Worm (Caenorhabditis elegans) whole organism, L3 larva: ENCODE results near the gene osm-9.

ENCODE experiments used
- R02D3.7 ChIP-seq: fragments of 150-350 bp; optimal IDR thresholded peaks from 2 replicates; lab custom pipeline; 2014; ENCODE audit warnings: missing biosample characterization, missing genetic modification characterization
- ZK546.5 ChIP-seq: sonication (generic microtip); optimal IDR thresholded peaks from 2 replicates; lab custom pipeline; 2017; ENCODE audit warnings: missing biosample characterization, missing genetic modification characterization
- aly-2 ChIP-seq: fragments of 150-350 bp; optimal IDR thresholded peaks from 2 replicates; lab custom pipeline; 2014; ENCODE audit warnings: missing biosample characterization, missing genetic modification characterization
- ama-1 ChIP-seq: fragments of 150-350 bp; optimal IDR thresholded peaks from 2 replicates; lab custom pipeline; 2018
- ceh-16 ChIP-seq: sonication (generic microtip); optimal IDR thresholded peaks from 2 replicates; lab custom pipeline; 2017; ENCODE audit warnings: missing biosample characterization, missing genetic modification characterization
- ceh-28 ChIP-seq: fragments of 150-350 bp; optimal IDR thresholded peaks from 2 replicates; lab custom pipeline; 2014; ENCODE audit warnings: missing biosample characterization, missing genetic modification reagents, missing genetic modification characterization
- ceh-82 ChIP-seq: fragments of 150-350 bp; optimal IDR thresholded peaks from 2 replicates; lab custom pipeline; 2014; ENCODE audit warnings: missing biosample characterization, missing genetic modification characterization
- ceh-9 ChIP-seq: sonication (generic microtip); optimal IDR thresholded peaks from 2 replicates; lab custom pipeline; 2018; ENCODE audit warnings: missing biosample characterization, missing genetic modification characterization
- daf-12 ChIP-seq: fragments of 150-350 bp; optimal IDR thresholded peaks from 2 replicates; lab custom pipeline; 2014; ENCODE audit warnings: missing biosample characterization, missing genetic modification reagents, missing genetic modification characterization
- egl-27 ChIP-seq: sonication (generic microtip); optimal IDR thresholded peaks from 4 replicates; lab custom pipeline; 2017; ENCODE audit warnings: missing biosample characterization, missing genetic modification reagents, missing genetic modification characterization
- egl-5 ChIP-seq: fragments of 150-350 bp; optimal IDR thresholded peaks from 2 replicates; lab custom pipeline; 2017; ENCODE audit warnings: missing biosample characterization, missing genetic modification reagents, missing genetic modification characterization, inconsistent platforms
- elt-1 ChIP-seq: fragments of 150-350 bp; optimal IDR thresholded peaks from 2 replicates; lab custom pipeline; 2014; ENCODE audit warnings: missing biosample characterization, missing genetic modification characterization
- elt-2 ChIP-seq: sonication (generic microtip); optimal IDR thresholded peaks from 2 replicates; lab custom pipeline; 2016; ENCODE audit warnings: missing genetic modification reagents, mild to moderate bottlenecking, missing genetic modification characterization, missing compliant biosample characterization
- elt-3 ChIP-seq, 3 experiments: fragments of 150-350 bp in 1 of 3; sonication (generic microtip) in 2 of 3; optimal IDR thresholded peaks; 2 replicates in 2 of 3; 4 replicates in 1 of 3; lab custom pipeline; 2014 to 2017; ENCODE audit warnings: missing biosample characterization in 3 of 3, missing genetic modification characterization in 3 of 3
- eor-1 ChIP-seq, 2 experiments: fragments of 150-350 bp; optimal IDR thresholded peaks; 2 replicates each; lab custom pipeline; 2014 to 2018; ENCODE audit warnings: missing biosample characterization in 2 of 2, missing genetic modification characterization in 2 of 2
- fkh-10 ChIP-seq: sonication (generic microtip); optimal IDR thresholded peaks from 2 replicates; lab custom pipeline; 2017; ENCODE audit warnings: missing biosample characterization, missing genetic modification reagents, missing genetic modification characterization
- fkh-2 ChIP-seq: fragments of 150-350 bp; optimal IDR thresholded peaks from 2 replicates; lab custom pipeline; 2014; ENCODE audit warnings: missing biosample characterization, missing genetic modification reagents, missing genetic modification characterization
- fos-1 ChIP-seq: fragments of 150-350 bp; optimal IDR thresholded peaks from 2 replicates; lab custom pipeline; 2014; ENCODE audit warnings: missing biosample characterization, missing genetic modification characterization
- hmg-11 ChIP-seq: sonication (generic microtip); optimal IDR thresholded peaks from 2 replicates; lab custom pipeline; 2016; ENCODE audit warnings: missing genetic modification characterization, missing compliant biosample characterization
- jun-1 ChIP-seq: fragments of 150-350 bp; optimal IDR thresholded peaks from 2 replicates; lab custom pipeline; 2014; ENCODE audit warnings: missing biosample characterization, missing genetic modification reagents, missing genetic modification characterization
- lin-15B ChIP-seq: fragments of 150-350 bp; optimal IDR thresholded peaks from 2 replicates; lab custom pipeline; 2014; ENCODE audit warnings: missing biosample characterization, missing genetic modification characterization
- lin-39 ChIP-seq: fragments of 150-350 bp; optimal IDR thresholded peaks from 2 replicates; lab custom pipeline; 2018; ENCODE audit warnings: missing biosample characterization, missing genetic modification reagents, missing genetic modification characterization
- lsy-12 ChIP-seq: sonication (generic microtip); optimal IDR thresholded peaks from 2 replicates; lab custom pipeline; 2016; ENCODE audit warnings: mild to moderate bottlenecking, missing genetic modification characterization, missing compliant biosample characterization
- mdl-1 ChIP-seq: fragments of 150-350 bp; optimal IDR thresholded peaks from 2 replicates; lab custom pipeline; 2014; ENCODE audit warnings: missing biosample characterization, missing genetic modification characterization
- mml-1 ChIP-seq: fragments of 150-350 bp; sonication (generic microtip); optimal IDR thresholded peaks from 3 replicates; lab custom pipeline; 2014; ENCODE audit warnings: missing biosample characterization, missing genetic modification characterization
- nfya-1 ChIP-seq: sonication (generic microtip); optimal IDR thresholded peaks from 2 replicates; lab custom pipeline; 2017; ENCODE audit warnings: missing genetic modification characterization, mild to moderate bottlenecking, missing compliant biosample characterization, antibody characterized with exemption, moderate library complexity; ENCODE audit not compliant: insufficient read depth
- nhr-11 ChIP-seq: fragments of 150-350 bp; optimal IDR thresholded peaks from 2 replicates; lab custom pipeline; 2014; ENCODE audit warnings: missing biosample characterization, missing genetic modification characterization
- nhr-12 ChIP-seq: fragments of 150-350 bp; optimal IDR thresholded peaks from 2 replicates; lab custom pipeline; 2014; ENCODE audit warnings: missing biosample characterization, missing genetic modification characterization
- nhr-23 ChIP-seq: fragments of 150-350 bp; optimal IDR thresholded peaks from 2 replicates; lab custom pipeline; 2014; ENCODE audit warnings: missing biosample characterization, missing genetic modification reagents, missing genetic modification characterization
- nhr-237 ChIP-seq: fragments of 150-350 bp; optimal IDR thresholded peaks from 2 replicates; lab custom pipeline; 2014; ENCODE audit warnings: missing biosample characterization, missing genetic modification characterization
- nhr-25 ChIP-seq: sonication (generic microtip); optimal IDR thresholded peaks from 2 replicates; lab custom pipeline; 2017; ENCODE audit warnings: missing biosample characterization, missing genetic modification characterization
- nhr-28 ChIP-seq: fragments of 150-350 bp; optimal IDR thresholded peaks from 2 replicates; lab custom pipeline; 2014; ENCODE audit warnings: missing biosample characterization, missing genetic modification characterization
- nhr-43 ChIP-seq: sonication (generic microtip); optimal IDR thresholded peaks from 2 replicates; lab custom pipeline; 2016; ENCODE audit warnings: mild to moderate bottlenecking, missing genetic modification characterization, missing compliant biosample characterization; ENCODE audit not compliant: poor library complexity, severe bottlenecking
- nhr-67 ChIP-seq: fragments of 150-350 bp; optimal IDR thresholded peaks from 2 replicates; lab custom pipeline; 2014; ENCODE audit warnings: missing biosample characterization, missing genetic modification characterization
- nhr-76 ChIP-seq: fragments of 150-350 bp; sonication (generic microtip); optimal IDR thresholded peaks from 5 replicates; lab custom pipeline; 2014; ENCODE audit warnings: missing biosample characterization, missing genetic modification characterization
- nhr-77 ChIP-seq: fragments of 150-350 bp; optimal IDR thresholded peaks from 2 replicates; lab custom pipeline; 2014; ENCODE audit warnings: missing biosample characterization, missing genetic modification characterization
- pha-4 ChIP-seq: fragments of 150-350 bp; optimal IDR thresholded peaks from 2 replicates; lab custom pipeline; 2014; ENCODE audit warnings: missing biosample characterization, missing genetic modification reagents, missing genetic modification characterization
- pqm-1 ChIP-seq: fragments of 150-350 bp; optimal IDR thresholded peaks from 2 replicates; lab custom pipeline; 2017; ENCODE audit warnings: missing biosample characterization, missing genetic modification characterization, inconsistent platforms
- sea-2 ChIP-seq: fragments of 150-350 bp; sonication (generic microtip); optimal IDR thresholded peaks from 4 replicates; lab custom pipeline; 2014; ENCODE audit warnings: missing biosample characterization, missing genetic modification reagents, missing genetic modification characterization
- skn-1 ChIP-seq: fragments of 150-350 bp; optimal IDR thresholded peaks from 2 replicates; lab custom pipeline; 2014; ENCODE audit warnings: missing biosample characterization, missing genetic modification characterization
- snpc-4 ChIP-seq: fragments of 150-350 bp; optimal IDR thresholded peaks from 2 replicates; lab custom pipeline; 2014; ENCODE audit warnings: missing biosample characterization, missing genetic modification characterization
- tbx-2 ChIP-seq: sonication (generic microtip); optimal IDR thresholded peaks from 2 replicates; lab custom pipeline; 2016; ENCODE audit warnings: mild to moderate bottlenecking, missing genetic modification characterization, missing compliant biosample characterization
- unc-39 ChIP-seq: sonication (generic microtip); optimal IDR thresholded peaks from 4 replicates; lab custom pipeline; 2017; ENCODE audit warnings: missing biosample characterization, missing genetic modification characterization
- unc-62 ChIP-seq: fragments of 150-350 bp; sonication (generic microtip); optimal IDR thresholded peaks from 4 replicates; lab custom pipeline; 2014; ENCODE audit warnings: missing biosample characterization, missing genetic modification reagents, missing genetic modification characterization
- zag-1 ChIP-seq: fragments of 150-350 bp; optimal IDR thresholded peaks from 2 replicates; lab custom pipeline; 2014; ENCODE audit warnings: missing biosample characterization, missing genetic modification characterization
- ztf-11 ChIP-seq: fragments of 150-350 bp; optimal IDR thresholded peaks from 2 replicates; lab custom pipeline; 2014; ENCODE audit warnings: missing biosample characterization, missing genetic modification characterization
- ztf-4 ChIP-seq: fragments of 150-350 bp; optimal IDR thresholded peaks from 2 replicates; lab custom pipeline; 2014; ENCODE audit warnings: missing biosample characterization, missing genetic modification characterization

Gene osm-9

ce11 chrIV:3552933-3553332, 4.3 kb downstream of the osm-9 start:
- TF ChIP-seq R02D3.7 (tag; lab: Kevin White, UChicago) (no peak), lsy-12 (tag; lab: Kevin White, UChicago) (no peak), pqm-1 (tag; lab: Kevin White, UChicago) (no peak), elt-2 (tag; lab: Kevin White, UChicago) (no peak), aly-2 (tag; lab: Kevin White, UChicago) (no peak), jun-1 (no peak), nhr-77 (tag; lab: Kevin White, UChicago) (no peak), fkh-2 (tag; lab: Kevin White, UChicago) (no peak), fos-1 (tag; lab: Kevin White, UChicago) (no peak), ZK546.5 (no peak), ztf-11 (tag; lab: Kevin White, UChicago) (no peak), unc-39 (tag; lab: Kevin White, UChicago) (no peak), tbx-2 (no peak), eor-1 (tag; optimal IDR thresholded peaks at IDR 0.05; lab: Kevin White, UChicago) (no peak)

- TF ChIP-seq aly-2 (tag; lab: Kevin White, UChicago) (no peak), nhr-77 (tag; lab: Kevin White, UChicago) (no peak), mdl-1 (no peak), pha-4 (tag; lab: Kevin White, UChicago) (no peak), nhr-237 (no peak), fos-1 (tag; lab: Kevin White, UChicago) (no peak), elt-2 (tag; lab: Kevin White, UChicago) (peak; percentile 33), daf-12 (tag; lab: Kevin White, UChicago) (no peak), nfya-1 (tag; lab: Kevin White, UChicago) (peak; percentile 47), ZK546.5 (no peak), ztf-11 (tag; lab: Kevin White, UChicago) (no peak), mml-1 (no peak), elt-1 (tag; lab: Kevin White, UChicago) (no peak), ama-1 (lab: Kevin White, UChicago) (no peak), ztf-4 (tag; lab: Kevin White, UChicago) (peak; percentile 4), snpc-4 (tag; lab: Kevin White, UChicago) (peak; percentile 9), fkh-10 (GFP tag; lab: Kevin White, UChicago) (no peak), pqm-1 (tag; lab: Kevin White, UChicago) (peak; percentile 17), nhr-25 (tag; lab: Kevin White, UChicago) (no peak), unc-39 (tag; lab: Kevin White, UChicago) (no peak), nhr-28 (tag; lab: Kevin White, UChicago) (no peak), skn-1 (no peak), egl-5 (tag; lab: Kevin White, UChicago) (no peak), eor-1 (tag; optimal IDR thresholded peaks at IDR 0.05; lab: Kevin White, UChicago) (no peak), nhr-11 (tag; lab: Kevin White, UChicago) (no peak), lin-39 (tag; lab: Kevin White, UChicago) (peak; percentile 57), tbx-2 (peak; percentile 53), elt-3 (tag; optimal IDR thresholded peaks at IDR 0.05; lab: Kevin White, UChicago) (no peak), R02D3.7 (tag; lab: Kevin White, UChicago) (no peak), nhr-76 (no peak), lin-15B (tag; lab: Kevin White, UChicago) (peak; percentile 27), fkh-2 (tag; lab: Kevin White, UChicago) (no peak), ceh-28 (tag; lab: Kevin White, UChicago) (no peak), nhr-67 (tag; lab: Kevin White, UChicago) (no peak), egl-27 (tag; lab: Kevin White, UChicago) (no peak), lsy-12 (tag; lab: Kevin White, UChicago) (peak; percentile 58), ceh-9 (no peak), zag-1 (tag; lab: Kevin White, UChicago) (no peak), ceh-82 (tag; lab: Kevin White, UChicago) (no peak), nhr-23 (tag; lab: Kevin White, UChicago) (no peak), sea-2 (no peak), hmg-11 (tag; lab: Kevin White, UChicago) (peak; percentile 95), ceh-16 (tag; lab: Kevin White, UChicago) (no peak), unc-62 (GFP tag; lab: Kevin White, UChicago) (no peak), nhr-12 (tag; lab: Kevin White, UChicago) (no peak), nhr-43 (peak; percentile 75), jun-1 (no peak)
- TF ChIP-seq, all 47 proteins: peak for 11
Observed at ce11 chrIV:3551777-3552462, 5.3 kb downstream of the osm-9 start.
